Fruit fly (Drosophila melanogaster): ENCODE data around the gene exd.

Gene exd

dm6 chrX:15991618-15992526 lies at the start of gene exd, which contains the start of the genes CG46312 and eIF5 (continued):
- TF ChIP-seq inv (GFP tag; IDR thresholded peaks at IDR 0.05; ENCODE audit: partially characterized antibody) (peak; percentile 64; the same call in 1 of the 2 replicates), Ptx1 (GFP tag; IDR thresholded peaks at IDR 0.05) (no peak), nmo (GFP tag; optimal IDR thresholded peaks at IDR 0.05) (peak; percentile 55), Scr (GFP tag; IDR thresholded peaks at IDR 0.05; ENCODE audit: partially characterized antibody) (peak; percentile 75), sens-2 (GFP tag; IDR thresholded peaks at IDR 0.05) (no peak), PHDP (tag; optimal IDR thresholded peaks at IDR 0.05) (no peak), mam (GFP tag; optimal IDR thresholded peaks at IDR 0.05) (no peak), E2f2 (GFP tag; IDR thresholded peaks at IDR 0.05) (no peak), CG12104 (GFP tag; optimal IDR thresholded peaks at IDR 0.05) (no peak), al (GFP tag; IDR thresholded peaks at IDR 0.05) (no peak), Meics (GFP tag; optimal IDR thresholded peaks at IDR 0.05) (no peak), CG33557 (GFP tag; optimal IDR thresholded peaks at IDR 0.05) (no peak), CG2678 (tag; optimal IDR thresholded peaks at IDR 0.05) (no peak), CG13287 (GFP tag; IDR thresholded peaks at IDR 0.05; ENCODE audit: partially characterized antibody) (peak; percentile 74), CG7839 (tag; optimal IDR thresholded peaks at IDR 0.05) (no peak), lola (GFP tag; optimal IDR thresholded peaks at IDR 0.05) (peak in 1 of 3 experiments; percentile 16), da (GFP tag; optimal IDR thresholded peaks at IDR 0.05) (no peak), MESR4 (GFP tag; optimal IDR thresholded peaks at IDR 0.05) (peak; percentile 70), unpg (GFP tag; optimal IDR thresholded peaks at IDR 0.05) (no peak), trem (tag; optimal IDR thresholded peaks at IDR 0.05) (no peak), lilli (GFP tag; optimal IDR thresholded peaks at IDR 0.05) (no peak), CG1603 (tag; optimal IDR thresholded peaks at IDR 0.05) (peak; percentile 23), tup (GFP tag; optimal IDR thresholded peaks at IDR 0.05) (no peak), CG30020 (tag; optimal IDR thresholded peaks at IDR 0.05) (peak; percentile 96), Pdp1 (GFP tag; optimal IDR thresholded peaks at IDR 0.05) (peak in 1 of 2 experiments; percentile 14), sens (GFP tag) (peak; percentile 82), CG42726 (GFP tag; IDR thresholded peaks at IDR 0.05; ENCODE audit: partially characterized antibody) (peak; percentile 39; the same call in 1 of the 2 replicates), CG10565 (GFP tag; optimal IDR thresholded peaks at IDR 0.05) (no peak), hth (optimal IDR thresholded peaks at IDR 0.05) (no peak), Adf1 (GFP tag; IDR thresholded peaks at IDR 0.05) (no peak), CG1602 (GFP tag; optimal IDR thresholded peaks at IDR 0.05) (peak; percentile 9), CG4282 (GFP tag; optimal IDR thresholded peaks at IDR 0.05) (no peak), sc (optimal IDR thresholded peaks at IDR 0.05) (no peak), sc (GFP tag; optimal IDR thresholded peaks at IDR 0.05) (no peak), BEAF-32 (GFP tag; optimal IDR thresholded peaks at IDR 0.05) (peak; percentile 82), unc-4 (GFP tag; IDR thresholded peaks at IDR 0.05; ENCODE audit: partially characterized antibody) (peak; percentile 67), CG3838 (GFP tag; optimal IDR thresholded peaks at IDR 0.05) (no peak), CG15696 (tag; optimal IDR thresholded peaks at IDR 0.05) (no peak), CTCF (GFP tag; optimal IDR thresholded peaks at IDR 0.05) (no peak), nau (GFP tag; optimal IDR thresholded peaks at IDR 0.05) (no peak), knrl (GFP tag; IDR thresholded peaks at IDR 0.05; ENCODE audit: partially characterized antibody) (peak; percentile 69; the same call in 2 of the 3 replicates), wdn (GFP tag; IDR thresholded peaks at IDR 0.05) (no peak), Hr39 (optimal IDR thresholded peaks at IDR 0.05) (no peak), jumu (GFP tag; optimal IDR thresholded peaks at IDR 0.05) (no peak), CG2120 (GFP tag; optimal IDR thresholded peaks at IDR 0.05) (no peak), Fer2 (tag; optimal IDR thresholded peaks at IDR 0.05) (no peak), mld (GFP tag; IDR thresholded peaks at IDR 0.05; ENCODE audit: partially characterized antibody) (peak; percentile 58; the same call in 1 of the 3 replicates), nom (GFP tag; optimal IDR thresholded peaks at IDR 0.05) (peak; percentile 15), CG17802 (tag; optimal IDR thresholded peaks at IDR 0.05) (peak; percentile 22)

Data from whole organism, embryonic.